Fruit fly (Drosophila melanogaster) whole organism, pupa: ENCODE data around the gene yellow-k.
A peak's percentile ranks its signal among the peaks of the same experiment; 100 is the strongest.

Experiments used
- CG12605 ChIP-seq: fragments of 200-800 bp; sonication (Bioruptor generic); IDR thresholded peaks from 2 replicates; pipeline ENCODE4 v1.3.6; 2022; ENCODE audit warnings: missing biosample characterization, missing genetic modification characterization
- D1 ChIP-seq: fragments of 200-800 bp; sonication (Bioruptor generic); optimal IDR thresholded peaks from 2 replicates; lab custom pipeline; 2018; ENCODE audit warnings: missing biosample characterization, mild to moderate bottlenecking, missing genetic modification characterization, moderate library complexity
- EcR ChIP-seq: fragments of 200-800 bp; sonication (Bioruptor generic); optimal IDR thresholded peaks from 3 replicates; lab custom pipeline; 2019; ENCODE audit warnings: missing biosample characterization, missing genetic modification characterization, mild to moderate bottlenecking, moderate library complexity, missing genetic modification reagents
- Pif1B ChIP-seq: fragments of 200-800 bp; sonication (Bioruptor generic); optimal IDR thresholded peaks from 3 replicates; lab custom pipeline; 2016; ENCODE audit warnings: missing biosample characterization, missing genetic modification characterization
- fd96Ca ChIP-seq: fragments of 200-800 bp; sonication (Bioruptor generic); IDR thresholded peaks from 3 replicates; pipeline ENCODE4 v1.3.6; 2022; ENCODE audit warnings: missing biosample characterization, missing genetic modification characterization
- gl ChIP-seq: fragments of 200-800 bp; sonication (Bioruptor generic); optimal IDR thresholded peaks from 2 replicates; lab custom pipeline; 2018; ENCODE audit warnings: missing biosample characterization, mild to moderate bottlenecking, missing genetic modification characterization

- TF ChIP-seq D1 (peak; percentile 45), fd96Ca (0 out of 3 replicates have a peak, but pooled peaks have one; percentile 49), Pif1B (GFP tag; lab: Kevin White, UChicago) (no peak), CG12605 (GFP tag; lab: Robert Waterston, UW) (0 out of 2 replicates have a peak, but pooled peaks have one; percentile 51), gl (tag; lab: Kevin White, UChicago) (no peak), EcR (GFP tag; lab: Kevin White, UChicago) (no peak)
Observed at dm6 chr3L:15563058-15563850, 42.8 kb downstream of the yellow-k start, which contains the start of the genes CG7739 and SCCRO.
